Worm (Caenorhabditis elegans): ENCODE data around the gene hrde-1.

- TF ChIP-seq dsc-1 (tag; optimal IDR thresholded peaks at IDR 0.05) (no peak), nhr-12 (tag; optimal IDR thresholded peaks at IDR 0.05) (no peak), nhr-28 (tag; optimal IDR thresholded peaks at IDR 0.05) (no peak), nhr-77 (tag; optimal IDR thresholded peaks at IDR 0.05) (no peak)
Observed at ce11 chrIII:4123277-4123676, 52.7 kb downstream of the hrde-1 start.

Measured in whole organism, L1 larva.